Fruit fly (Drosophila melanogaster) whole organism, embryonic: ENCODE data around the gene CG1764.

ENCODE experiments used
- BEAF-32 ChIP-seq: fragments of 200-800 bp; sonication (Bioruptor generic); optimal IDR thresholded peaks from 3 replicates; lab custom pipeline; 2017; ENCODE audit warnings: missing biosample characterization, missing genetic modification characterization, mild to moderate bottlenecking, moderate library complexity, missing genetic modification reagents
- CG10979 ChIP-seq: fragments of 200-800 bp; sonication (Bioruptor generic); optimal IDR thresholded peaks from 2 replicates; lab custom pipeline; 2018; ENCODE audit warnings: missing biosample characterization, mild to moderate bottlenecking, missing genetic modification characterization, moderate library complexity
- CG13287 ChIP-seq: fragments of 200-800 bp; sonication (Bioruptor generic); IDR thresholded peaks from 2 replicates; pipeline ENCODE4 v1.3.6; 2022; ENCODE audit warnings: missing biosample characterization, missing genetic modification characterization; ENCODE audit not compliant: partially characterized antibody
- CG13775 ChIP-seq: fragments of 200-800 bp; sonication (Bioruptor generic); optimal IDR thresholded peaks from 3 replicates; lab custom pipeline; 2017; ENCODE audit warnings: missing biosample characterization, mild to moderate bottlenecking, missing genetic modification characterization
- CG15073 ChIP-seq: fragments of 200-800 bp; sonication (Bioruptor generic); optimal IDR thresholded peaks from 2 replicates; lab custom pipeline; 2016; ENCODE audit warnings: missing biosample characterization, missing genetic modification characterization
- CG15269 ChIP-seq: fragments of 200-800 bp; sonication (Bioruptor generic); optimal IDR thresholded peaks from 2 replicates; lab custom pipeline; 2018; ENCODE audit warnings: missing biosample characterization, mild to moderate bottlenecking, missing genetic modification characterization, moderate library complexity
- CG15479 ChIP-seq: fragments of 200-800 bp; sonication (Bioruptor generic); optimal IDR thresholded peaks from 3 replicates; lab custom pipeline; 2019; ENCODE audit warnings: missing biosample characterization, mild to moderate bottlenecking, missing genetic modification characterization, moderate library complexity
- CG15601 ChIP-seq: fragments of 200-800 bp; sonication (Bioruptor generic); optimal IDR thresholded peaks from 3 replicates; lab custom pipeline; 2019; ENCODE audit warnings: missing biosample characterization, mild to moderate bottlenecking, missing genetic modification characterization, moderate library complexity
- CG1603 ChIP-seq: fragments of 200-800 bp; sonication (Bioruptor generic); optimal IDR thresholded peaks from 2 replicates; lab custom pipeline; 2019; ENCODE audit warnings: missing biosample characterization, mild to moderate bottlenecking, missing genetic modification characterization, moderate library complexity
- CG17359 ChIP-seq: fragments of 200-800 bp; sonication (Bioruptor generic); optimal IDR thresholded peaks from 3 replicates; lab custom pipeline; 2018; ENCODE audit warnings: missing biosample characterization, mild to moderate bottlenecking, missing genetic modification characterization, moderate library complexity
- CG2116 ChIP-seq: fragments of 200-800 bp; sonication (Bioruptor generic); optimal IDR thresholded peaks from 3 replicates; lab custom pipeline; 2018; ENCODE audit warnings: missing biosample characterization, mild to moderate bottlenecking, missing genetic modification characterization
- CG2875 ChIP-seq: fragments of 200-800 bp; sonication (Bioruptor generic); optimal IDR thresholded peaks from 2 replicates; lab custom pipeline; 2017; ENCODE audit warnings: missing biosample characterization, mild to moderate bottlenecking, missing genetic modification characterization, missing genetic modification reagents
- CG32532 ChIP-seq: fragments of 200-800 bp; sonication (Bioruptor generic); IDR thresholded peaks from 2 replicates; pipeline ENCODE4 v1.3.6; 2022; ENCODE audit warnings: missing biosample characterization, missing genetic modification characterization
- CG34422 ChIP-seq: fragments of 200-800 bp; sonication (Bioruptor generic); IDR thresholded peaks from 3 replicates; pipeline ENCODE4 v1.3.6; 2022; ENCODE audit warnings: missing biosample characterization, missing genetic modification characterization
- CG3726 ChIP-seq: fragments of 200-800 bp; sonication (Bioruptor generic); IDR thresholded peaks from 3 replicates; pipeline ENCODE4, ENCODE4 v1.3.6; 2022; ENCODE audit warnings: missing biosample characterization, missing genetic modification characterization
- CG3995 ChIP-seq: fragments of 200-800 bp; sonication (Bioruptor generic); optimal IDR thresholded peaks from 3 replicates; lab custom pipeline; 2016; ENCODE audit warnings: missing biosample characterization, missing genetic modification characterization
- CG4282 ChIP-seq: fragments of 200-800 bp; sonication (Bioruptor generic); optimal IDR thresholded peaks from 2 replicates; lab custom pipeline; 2016; ENCODE audit warnings: missing biosample characterization, missing genetic modification characterization
- CG43689 ChIP-seq: fragments of 200-800 bp; sonication (Bioruptor generic); IDR thresholded peaks from 2 replicates; pipeline ENCODE4 v1.3.6; 2022; ENCODE audit warnings: missing biosample characterization, missing genetic modification characterization
- CG4820 ChIP-seq: fragments of 200-800 bp; sonication (Bioruptor generic); optimal IDR thresholded peaks from 3 replicates; lab custom pipeline; 2016; ENCODE audit warnings: missing biosample characterization, missing genetic modification characterization
- CG7271 ChIP-seq: fragments of 200-800 bp; sonication (Bioruptor generic); optimal IDR thresholded peaks from 2 replicates; lab custom pipeline; 2018; ENCODE audit warnings: missing biosample characterization, mild to moderate bottlenecking, missing genetic modification characterization, moderate library complexity
- CG7928 ChIP-seq: fragments of 200-800 bp; sonication (Bioruptor generic); optimal IDR thresholded peaks from 2 replicates; lab custom pipeline; 2017; ENCODE audit warnings: missing biosample characterization, mild to moderate bottlenecking, missing genetic modification characterization
- CG8290 ChIP-seq, 3 experiments: fragments of 200-800 bp; sonication (Bioruptor generic); optimal IDR thresholded peaks; 2 replicates each; lab custom pipeline; 2016 to 2019; ENCODE audit warnings: missing biosample characterization in 3 of 3, missing genetic modification characterization in 3 of 3, mild to moderate bottlenecking in 2 of 3, moderate library complexity in 1 of 3
- CG9932 ChIP-seq: fragments of 200-800 bp; sonication (Bioruptor generic); IDR thresholded peaks from 2 replicates; pipeline ENCODE4 v1.3.6; 2022; ENCODE audit warnings: missing biosample characterization, missing genetic modification characterization
- Deaf1 ChIP-seq: fragments of 200-800 bp; optimal IDR thresholded peaks from 3 replicates; lab custom pipeline; 2019; ENCODE audit warnings: missing biosample characterization, mild to moderate bottlenecking, missing genetic modification characterization, moderate library complexity
- Dll ChIP-seq: fragments of 200-800 bp; sonication (Bioruptor generic); IDR thresholded peaks from 4 replicates; pipeline ENCODE4 v1.3.6; 2022; ENCODE audit warnings: missing biosample characterization, missing genetic modification characterization; ENCODE audit not compliant: partially characterized antibody
- Drgx ChIP-seq: fragments of 200-800 bp; sonication (Bioruptor generic); IDR thresholded peaks from 2 replicates; pipeline ENCODE4 v1.3.6; 2022; ENCODE audit warnings: missing biosample characterization, missing genetic modification characterization
- HLH54F ChIP-seq: fragments of 200-800 bp; sonication (Bioruptor generic); optimal IDR thresholded peaks from 3 replicates; lab custom pipeline; 2016; ENCODE audit warnings: missing biosample characterization, missing genetic modification characterization
- Hmx ChIP-seq: fragments of 200-800 bp; sonication (Bioruptor generic); optimal IDR thresholded peaks from 2 replicates; lab custom pipeline; 2016; ENCODE audit warnings: missing biosample characterization, missing genetic modification characterization
- Hsf ChIP-seq: fragments of 200-800 bp; sonication (Bioruptor generic); optimal IDR thresholded peaks from 3 replicates; lab custom pipeline; 2016; ENCODE audit warnings: missing biosample characterization, missing genetic modification characterization
- MTF-1 ChIP-seq: fragments of 200-800 bp; sonication (Bioruptor generic); optimal IDR thresholded peaks from 2 replicates; lab custom pipeline; 2018; ENCODE audit warnings: missing biosample characterization, mild to moderate bottlenecking, missing genetic modification characterization, borderline replicate concordance
- Myb ChIP-seq: fragments of 200-800 bp; sonication (Bioruptor generic); optimal IDR thresholded peaks from 2 replicates; lab custom pipeline; 2016; ENCODE audit warnings: missing biosample characterization, missing genetic modification characterization
- NfI ChIP-seq: fragments of 200-800 bp; sonication (Bioruptor generic); optimal IDR thresholded peaks from 3 replicates; lab custom pipeline; 2018; ENCODE audit warnings: missing biosample characterization, mild to moderate bottlenecking, missing genetic modification characterization, moderate library complexity
- Pdp1 ChIP-seq, 2 experiments: fragments of 200-800 bp; sonication (Bioruptor generic); optimal IDR thresholded peaks; 3 replicates each; lab custom pipeline; 2016; ENCODE audit warnings: missing biosample characterization in 2 of 2, missing genetic modification characterization in 2 of 2, mild to moderate bottlenecking in 1 of 2, moderate library complexity in 1 of 2
- Sin3A ChIP-seq: fragments of >200 bp; optimal IDR thresholded peaks from 2 replicates; lab custom pipeline; 2018
- Xbp1 ChIP-seq: fragments of 200-800 bp; sonication (Bioruptor generic); optimal IDR thresholded peaks from 3 replicates; lab custom pipeline; 2016; ENCODE audit warnings: missing biosample characterization, mild to moderate bottlenecking, missing genetic modification characterization
- ab ChIP-seq: fragments of 200-800 bp; sonication (Bioruptor generic); optimal IDR thresholded peaks from 2 replicates; lab custom pipeline; 2016; ENCODE audit warnings: missing biosample characterization, missing genetic modification characterization
- chif ChIP-seq, 2 experiments: fragments of 200-800 bp; sonication (Bioruptor generic); optimal IDR thresholded peaks; 3 replicates each; lab custom pipeline; 2016; ENCODE audit warnings: missing biosample characterization in 2 of 2, missing genetic modification characterization in 2 of 2
- croc ChIP-seq: fragments of 200-800 bp; sonication (Bioruptor generic); conservative IDR thresholded peaks from 3 replicates; pipeline ENCODE4 v1.3.6; 2022; ENCODE audit warnings: missing biosample characterization, missing genetic modification characterization
- disco-r ChIP-seq: fragments of 200-800 bp; sonication (Bioruptor generic); optimal IDR thresholded peaks from 2 replicates; lab custom pipeline; 2016; ENCODE audit warnings: missing biosample characterization, missing genetic modification characterization
- ems ChIP-seq: fragments of 200-800 bp; sonication (Bioruptor generic); optimal IDR thresholded peaks from 3 replicates; lab custom pipeline; 2016; ENCODE audit warnings: missing biosample characterization, missing genetic modification characterization
- eyg ChIP-seq: fragments of 200-800 bp; sonication (Bioruptor generic); optimal IDR thresholded peaks from 3 replicates; lab custom pipeline; 2016; ENCODE audit warnings: missing biosample characterization, missing genetic modification characterization
- gsb ChIP-seq: fragments of 200-800 bp; sonication (Bioruptor generic); IDR thresholded peaks from 2 replicates; pipeline ENCODE4 v1.3.6; 2022; ENCODE audit warnings: missing biosample characterization, missing genetic modification characterization
- ind ChIP-seq: fragments of 200-800 bp; sonication (Bioruptor generic); optimal IDR thresholded peaks from 3 replicates; lab custom pipeline; 2016; ENCODE audit warnings: missing biosample characterization, missing genetic modification characterization
- maf-S ChIP-seq: fragments of 200-800 bp; sonication (Bioruptor generic); optimal IDR thresholded peaks from 2 replicates; lab custom pipeline; 2016; ENCODE audit warnings: missing biosample characterization, missing genetic modification characterization
- pan ChIP-seq, 4 experiments: fragments of >200 bp in 3 of 4; fragments of 200-800 bp in 1 of 4; sonication (Bioruptor generic) in 1 of 4; optimal IDR thresholded peaks in 3 of 4; IDR thresholded peaks in 1 of 4; 2 replicates each; pipeline versions ENCODE4 v1.3.6 to Lab custom; 2017 to 2022; ENCODE audit warnings: missing biosample characterization in 2 of 4, missing genetic modification characterization in 2 of 4, mixed read lengths in 1 of 4
- ro ChIP-seq: fragments of 200-800 bp; sonication (Bioruptor generic); IDR thresholded peaks from 2 replicates; pipeline ENCODE4 v1.3.6; 2022; ENCODE audit warnings: missing biosample characterization, missing genetic modification characterization
- salm ChIP-seq: fragments of 200-800 bp; sonication (Bioruptor generic); optimal IDR thresholded peaks from 2 replicates; lab custom pipeline; 2018; ENCODE audit warnings: missing biosample characterization, mild to moderate bottlenecking, missing genetic modification characterization
- tap ChIP-seq: fragments of 200-800 bp; optimal IDR thresholded peaks from 3 replicates; lab custom pipeline; 2019; ENCODE audit warnings: missing biosample characterization, mild to moderate bottlenecking, missing genetic modification characterization, moderate library complexity

The CG1764 gene

dm6 chrX:13277580-13278467 lies 24.4 kb downstream of the CG1764 start (continued):
- TF ChIP-seq ro (no peak), CG9932 (no peak), salm (tag; lab: Kevin White, UChicago) (no peak), croc (GFP tag; lab: Robert Waterston, UW) (no peak), BEAF-32 (no peak), CG15479 (peak; percentile 17), CG1603 (tag; lab: Kevin White, UChicago) (peak; percentile 5), CG3726 (GFP tag; lab: Robert Waterston, UW) (no peak), ab (GFP tag; lab: Kevin White, UChicago) (no peak), eyg (GFP tag; lab: Kevin White, UChicago) (no peak), HLH54F (GFP tag; lab: Kevin White, UChicago) (no peak), Pdp1 (GFP tag; optimal IDR thresholded peaks at IDR 0.05; lab: Kevin White, UChicago) (no peak), Hsf (GFP tag; lab: Kevin White, UChicago) (no peak), gsb (GFP tag; lab: Robert Waterston, UW) (no peak), CG3995 (GFP tag; lab: Kevin White, UChicago) (no peak), pan (optimal IDR thresholded peaks at IDR 0.05; lab: Kevin White, UChicago) (no peak), pan (GFP tag; optimal IDR thresholded peaks at IDR 0.05 in 1 of 2, IDR thresholded peaks at IDR 0.05 in 1 of 2) (no peak), Dll (no peak), Xbp1 (GFP tag; lab: Kevin White, UChicago) (peak; percentile 8), CG8290 (GFP tag; optimal IDR thresholded peaks at IDR 0.05; lab: Kevin White, UChicago) (no peak), CG8290 (tag; optimal IDR thresholded peaks at IDR 0.05; lab: Kevin White, UChicago) (peak in 1 of 2 experiments; percentile 54), CG4282 (no peak), ems (GFP tag; lab: Kevin White, UChicago) (peak; percentile 21), CG15601 (tag; lab: Kevin White, UChicago) (no peak), CG2875 (no peak), CG15269 (tag; lab: Kevin White, UChicago) (no peak), CG2116 (GFP tag; lab: Kevin White, UChicago) (no peak), CG4820 (GFP tag; lab: Kevin White, UChicago) (no peak), NfI (peak; percentile 26), CG43689 (GFP tag; lab: Robert Waterston, UW) (no peak), Myb (no peak), maf-S (GFP tag; lab: Kevin White, UChicago) (no peak), CG7271 (tag; lab: Kevin White, UChicago) (no peak), ind (GFP tag; lab: Kevin White, UChicago) (no peak), CG10979 (no peak), CG15073 (no peak), CG13287 (GFP tag; lab: Robert Waterston, UW) (no peak), Deaf1 (tag; lab: Kevin White, UChicago) (no peak), MTF-1 (no peak), Drgx (GFP tag; lab: Robert Waterston, UW) (peak; percentile 35; the same call in 1 of the 2 replicates), CG17359 (tag; lab: Kevin White, UChicago) (peak; percentile 31), Sin3A (lab: Kevin White, UChicago) (no peak), CG34422 (GFP tag; lab: Robert Waterston, UW) (0 out of 3 replicates have a peak, but pooled peaks have one; percentile 25), CG13775 (GFP tag; lab: Kevin White, UChicago) (no peak), CG32532 (GFP tag; lab: Robert Waterston, UW) (peak; percentile 32; the same call in 1 of the 2 replicates), CG7928 (GFP tag; lab: Kevin White, UChicago) (no peak), disco-r (no peak), Hmx (GFP tag; lab: Kevin White, UChicago) (no peak), tap (tag; lab: Kevin White, UChicago) (no peak), chif (GFP tag; optimal IDR thresholded peaks at IDR 0.05; lab: Kevin White, UChicago) (no peak)
